Fruit fly (Drosophila melanogaster): ENCODE measurements around the gene CG15169.
A peak's percentile ranks its signal among the peaks of the same experiment; 100 is the strongest.

Gene CG15169

DNA sequence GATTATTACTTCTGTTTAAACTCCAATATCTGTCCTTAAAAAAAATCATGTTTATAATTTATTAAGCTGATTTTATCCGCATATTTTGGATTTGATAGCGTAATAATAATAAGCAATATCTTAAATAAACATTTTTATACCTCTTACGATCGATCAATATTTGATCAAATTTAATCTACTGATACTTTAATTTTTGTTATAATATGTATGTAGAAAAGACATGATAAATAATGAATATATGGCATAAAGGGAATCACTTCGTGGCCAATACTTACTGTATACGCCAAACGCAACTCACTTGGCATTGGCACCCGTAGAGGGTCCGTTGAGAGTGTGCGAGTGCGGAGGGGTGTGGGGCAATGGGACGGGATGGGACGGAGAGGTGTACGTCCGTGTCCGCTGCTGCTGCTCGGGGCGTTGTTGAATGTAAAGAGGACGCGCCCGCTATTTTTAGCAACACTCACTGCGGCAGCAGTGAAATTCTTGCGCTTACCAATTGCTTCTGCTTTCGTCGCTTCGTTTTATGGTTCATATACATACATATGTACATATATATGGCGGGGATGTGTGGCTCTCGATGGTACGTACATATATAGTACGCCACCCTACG lies 45.4 kb downstream of the CG15169 start (continued):
- TF ChIP-seq hb (GFP tag; IDR thresholded peaks at IDR 0.05; ENCODE audit: partially characterized antibody) (no peak), Atf-2 (GFP tag; optimal IDR thresholded peaks at IDR 0.05) (no peak), bcd (GFP tag; optimal IDR thresholded peaks at IDR 0.05) (peak; percentile 7), CG9727 (GFP tag; optimal IDR thresholded peaks at IDR 0.05) (peak; percentile 22), sima (GFP tag; optimal IDR thresholded peaks at IDR 0.05) (no peak), chif (GFP tag; optimal IDR thresholded peaks at IDR 0.05) (no peak), mld (GFP tag; IDR thresholded peaks at IDR 0.05; ENCODE audit: partially characterized antibody) (no peak), pan (optimal IDR thresholded peaks at IDR 0.05) (no peak), pan (GFP tag; optimal IDR thresholded peaks at IDR 0.05 in 1 of 2, IDR thresholded peaks at IDR 0.05 in 1 of 2) (no peak), CG13775 (GFP tag; optimal IDR thresholded peaks at IDR 0.05) (peak; percentile 20), CG32772 (GFP tag; IDR thresholded peaks at IDR 0.05) (no peak), Hey (tag; optimal IDR thresholded peaks at IDR 0.05) (no peak), CG8290 (GFP tag; optimal IDR thresholded peaks at IDR 0.05) (no peak), CG8290 (tag; optimal IDR thresholded peaks at IDR 0.05) (no peak), sens-2 (GFP tag; IDR thresholded peaks at IDR 0.05) (no peak), CG7963 (GFP tag; IDR thresholded peaks at IDR 0.05; ENCODE audit: partially characterized antibody) (no peak), Blimp-1 (GFP tag; optimal IDR thresholded peaks at IDR 0.05) (no peak), Drgx (GFP tag; IDR thresholded peaks at IDR 0.05) (peak; percentile 6; the same call in 1 of the 2 replicates), Poxn (GFP tag; IDR thresholded peaks at IDR 0.05) (no peak), Dll (GFP tag; IDR thresholded peaks at IDR 0.05; ENCODE audit: partially characterized antibody) (no peak), z (GFP tag; IDR thresholded peaks at IDR 0.05) (no peak), NC2α (GFP tag; optimal IDR thresholded peaks at IDR 0.05) (no peak), Ptx1 (GFP tag; IDR thresholded peaks at IDR 0.05) (no peak), Hr51 (GFP tag; optimal IDR thresholded peaks at IDR 0.05) (peak in 1 of 2 experiments; percentile 22), Hr39 (optimal IDR thresholded peaks at IDR 0.05) (no peak), CG12769 (tag; optimal IDR thresholded peaks at IDR 0.05) (peak; percentile 91), bbx (GFP tag; IDR thresholded peaks at IDR 0.05; ENCODE audit: partially characterized antibody) (0 out of 2 replicates have a peak, but pooled peaks have one; percentile 14), dmrt11E (tag; optimal IDR thresholded peaks at IDR 0.05) (no peak), Sin3A (optimal IDR thresholded peaks at IDR 0.05) (no peak), fd96Cb (tag; optimal IDR thresholded peaks at IDR 0.05) (peak; percentile 12), CG13123 (GFP tag; optimal IDR thresholded peaks at IDR 0.05) (no peak), CG14710 (tag; optimal IDR thresholded peaks at IDR 0.05) (no peak), emc (GFP tag; optimal IDR thresholded peaks at IDR 0.05) (no peak), scrt (GFP tag; optimal IDR thresholded peaks at IDR 0.05) (no peak), br (optimal IDR thresholded peaks at IDR 0.05) (no peak), CG5180 (GFP tag; optimal IDR thresholded peaks at IDR 0.05) (no peak), tgo (GFP tag; IDR thresholded peaks at IDR 0.05) (no peak), CG3726 (GFP tag; IDR thresholded peaks at IDR 0.05) (no peak), lilli (GFP tag; optimal IDR thresholded peaks at IDR 0.05) (peak; percentile 26), Myb (GFP tag; optimal IDR thresholded peaks at IDR 0.05) (no peak), salm (tag; optimal IDR thresholded peaks at IDR 0.05) (no peak), CG16863 (GFP tag; optimal IDR thresholded peaks at IDR 0.05) (no peak), CG1603 (tag; optimal IDR thresholded peaks at IDR 0.05) (no peak), Awh (GFP tag; IDR thresholded peaks at IDR 0.05) (no peak), chinmo (GFP tag; IDR thresholded peaks at IDR 0.05; ENCODE audit: partially characterized antibody) (0 out of 4 replicates have a peak, but pooled peaks have one; percentile 48), ind (GFP tag; optimal IDR thresholded peaks at IDR 0.05) (peak; percentile 13), CG10209 (GFP tag; optimal IDR thresholded peaks at IDR 0.05) (peak; percentile 15), PHDP (tag; optimal IDR thresholded peaks at IDR 0.05) (no peak), CG12104 (GFP tag; optimal IDR thresholded peaks at IDR 0.05) (no peak), gem (tag; optimal IDR thresholded peaks at IDR 0.05) (peak; percentile 45), Mad (GFP tag; optimal IDR thresholded peaks at IDR 0.05) (no peak)

All from whole organism, embryonic.